Fruit fly (Drosophila melanogaster): ENCODE data around the gene CG18530.
A peak's percentile ranks its signal among the peaks of the same experiment; 100 is the strongest.

The CG18530 gene

DNA sequence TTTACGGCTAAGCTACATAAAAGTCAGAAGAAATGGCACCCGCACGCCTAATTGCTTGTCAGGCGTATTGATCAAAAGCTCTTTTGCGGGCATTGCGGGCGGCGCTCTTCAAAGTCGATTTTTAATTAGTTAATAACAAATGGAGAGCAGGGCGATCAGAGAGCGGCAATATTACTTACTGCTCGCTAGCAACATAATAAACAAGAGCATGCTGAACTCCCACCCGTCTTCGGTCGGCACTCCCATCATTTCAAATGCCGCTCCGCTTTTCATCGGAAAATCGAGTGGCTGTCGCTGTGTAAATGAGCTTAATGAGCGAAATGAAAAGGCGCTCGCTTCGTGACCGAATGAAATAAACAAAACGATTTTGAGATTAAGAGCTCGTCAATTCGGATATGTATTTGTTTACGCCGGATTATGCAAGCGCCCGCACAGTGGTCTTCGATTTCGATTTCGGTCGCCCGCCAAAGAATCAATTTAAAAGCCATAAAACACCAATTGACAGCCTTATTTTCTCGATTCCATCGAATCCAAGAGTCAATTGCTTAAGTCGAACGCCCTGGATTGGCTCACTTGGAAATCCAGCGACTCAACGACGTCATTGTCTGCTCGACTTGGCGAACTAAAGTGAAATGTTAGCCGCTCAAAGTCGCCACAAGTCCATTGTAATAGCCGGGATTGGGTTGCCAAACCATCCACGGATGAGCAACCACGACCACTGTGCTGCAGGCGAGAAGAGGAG lies 20.5 kb downstream of the CG18530 start (continued):
- TF ChIP-seq chif (GFP tag; optimal IDR thresholded peaks at IDR 0.05) (peak; percentile 75 to 77), run (tag; optimal IDR thresholded peaks at IDR 0.05) (peak; percentile 76), hkb (optimal IDR thresholded peaks at IDR 0.05) (no peak), hkb (GFP tag; IDR thresholded peaks at IDR 0.05) (peak; percentile 91), CG2678 (tag; optimal IDR thresholded peaks at IDR 0.05) (peak; percentile 90), chm (GFP tag; IDR thresholded peaks at IDR 0.05) (no peak; the same call in 1 of the 2 replicates), abd-A (tag; optimal IDR thresholded peaks at IDR 0.05) (peak; percentile 61), mam (GFP tag; optimal IDR thresholded peaks at IDR 0.05) (peak; percentile 80), PHDP (tag; optimal IDR thresholded peaks at IDR 0.05) (peak; percentile 87), lmd (GFP tag; IDR thresholded peaks at IDR 0.05) (peak; percentile 92), CG3281 (GFP tag; optimal IDR thresholded peaks at IDR 0.05) (peak; percentile 81), Hr3 (GFP tag; optimal IDR thresholded peaks at IDR 0.05) (peak; percentile 79), CG11085 (GFP tag; IDR thresholded peaks at IDR 0.05) (peak; percentile 60), CG12071 (GFP tag; optimal IDR thresholded peaks at IDR 0.05) (peak; percentile 75), crc (GFP tag; optimal IDR thresholded peaks at IDR 0.05) (peak; percentile 73), Ada2b (GFP tag; IDR thresholded peaks at IDR 0.05) (peak; percentile 77), CG5953 (GFP tag; IDR thresholded peaks at IDR 0.05) (peak; percentile 76), slou (GFP tag; optimal IDR thresholded peaks at IDR 0.05) (peak; percentile 17), inv (GFP tag; IDR thresholded peaks at IDR 0.05; ENCODE audit: partially characterized antibody) (no peak), CG4282 (GFP tag; optimal IDR thresholded peaks at IDR 0.05) (peak; percentile 56), CG12744 (GFP tag; optimal IDR thresholded peaks at IDR 0.05) (peak; percentile 65), CG9817 (tag; optimal IDR thresholded peaks at IDR 0.05) (peak; percentile 78), al (GFP tag; IDR thresholded peaks at IDR 0.05) (peak; percentile 80), fu2 (GFP tag; optimal IDR thresholded peaks at IDR 0.05) (peak; percentile 75), CG17612 (GFP tag; IDR thresholded peaks at IDR 0.05) (peak; percentile 64; the same call in 1 of the 2 replicates), ase (GFP tag; IDR thresholded peaks at IDR 0.05) (peak; percentile 74), Hand (GFP tag; optimal IDR thresholded peaks at IDR 0.05) (peak; percentile 3), CG1792 (GFP tag; optimal IDR thresholded peaks at IDR 0.05) (peak; percentile 17), chinmo (GFP tag; IDR thresholded peaks at IDR 0.05; ENCODE audit: partially characterized antibody) (no peak), gt (GFP tag; IDR thresholded peaks at IDR 0.05) (peak; percentile 72), NC2α (GFP tag; optimal IDR thresholded peaks at IDR 0.05) (peak; percentile 75), slp2 (GFP tag; optimal IDR thresholded peaks at IDR 0.05) (peak; percentile 84), CG18011 (GFP tag; optimal IDR thresholded peaks at IDR 0.05) (peak; percentile 60), Vsx1 (GFP tag; optimal IDR thresholded peaks at IDR 0.05) (peak; percentile 27), CG11398 (GFP tag; optimal IDR thresholded peaks at IDR 0.05) (peak; percentile 71), bab2 (GFP tag; optimal IDR thresholded peaks at IDR 0.05) (peak; percentile 76), CG34376 (GFP tag; optimal IDR thresholded peaks at IDR 0.05) (peak; percentile 31), CG6254 (GFP tag; optimal IDR thresholded peaks at IDR 0.05) (peak; percentile 65), CG6689 (GFP tag; IDR thresholded peaks at IDR 0.05) (peak; percentile 86), hbn (GFP tag; IDR thresholded peaks at IDR 0.05; ENCODE audit: partially characterized antibody) (no peak), CG12391 (tag; optimal IDR thresholded peaks at IDR 0.05) (peak; percentile 77), CG8359 (GFP tag; optimal IDR thresholded peaks at IDR 0.05; ENCODE audit: borderline replicate concordance) (peak; percentile 62), CG12299 (tag; optimal IDR thresholded peaks at IDR 0.05) (peak; percentile 66), p53 (GFP tag; optimal IDR thresholded peaks at IDR 0.05) (peak; percentile 44), CG30431 (GFP tag; optimal IDR thresholded peaks at IDR 0.05) (peak; percentile 74), CG10462 (GFP tag; optimal IDR thresholded peaks at IDR 0.05) (peak; percentile 61), CG3726 (GFP tag; IDR thresholded peaks at IDR 0.05) (0 out of 3 replicates have a peak, but pooled peaks have one; percentile 57), fd64A (GFP tag; optimal IDR thresholded peaks at IDR 0.05) (peak; percentile 52), wek (GFP tag; optimal IDR thresholded peaks at IDR 0.05) (peak; percentile 37)

Data from whole organism, embryonic.